Worm (Caenorhabditis elegans): ENCODE results near the gene F41C3.2.

DNA sequence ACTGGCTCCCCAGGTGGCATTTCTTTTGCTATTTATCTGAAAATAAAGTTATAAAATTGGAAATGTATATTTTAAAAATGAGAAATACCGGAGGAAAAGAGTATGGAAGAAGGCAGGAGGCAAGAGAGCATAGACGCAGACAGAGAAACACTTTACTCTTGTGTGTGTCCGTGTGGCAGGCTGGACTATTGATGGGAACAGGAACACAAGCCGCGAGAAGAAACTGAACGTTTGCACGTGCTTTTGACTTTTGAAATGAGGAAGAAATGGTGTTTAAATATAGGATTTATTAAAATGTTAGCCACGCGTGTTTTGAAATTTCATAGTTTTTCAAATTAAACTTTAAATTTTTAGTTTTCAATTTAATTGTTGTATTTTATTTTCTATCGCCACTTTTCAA, 23.6 kb upstream of the F41C3.2 start, which contains the start of gene F10G7.10:
- TF ChIP-seq ama-1 (optimal IDR thresholded peaks at IDR 0.05) (no peak), pha-4 (tag; optimal IDR thresholded peaks at IDR 0.05) (peak; percentile 52)

Measured in whole organism, L3 larva.